Worm (Caenorhabditis elegans) whole organism, young adult: ENCODE measurements around the gene pbs-3.

Source experiments
- B0019.2 ChIP-seq: fragments of 200-800 bp; sonication (Bioruptor generic); conservative IDR thresholded peaks from 2 replicates; pipeline ENCODE4 v1.3.6; 2022; ENCODE audit warnings: missing genetic modification reagents, missing genetic modification characterization, missing compliant biosample characterization
- B0035.1 ChIP-seq: sonication (generic microtip); optimal IDR thresholded peaks from 2 replicates; lab custom pipeline; 2016; ENCODE audit warnings: missing genetic modification characterization, mild to moderate bottlenecking, missing compliant biosample characterization, missing genotype, missing genetic modification reagents
- C06A6.2 ChIP-seq: fragments of 200-800 bp; sonication (Bioruptor generic); conservative IDR thresholded peaks from 2 replicates; pipeline ENCODE4 v1.3.6; 2022; ENCODE audit warnings: missing genetic modification characterization, missing compliant biosample characterization
- F10E7.11 ChIP-seq: sonication (generic microtip); optimal IDR thresholded peaks from 2 replicates; lab custom pipeline; 2017; ENCODE audit warnings: mild to moderate bottlenecking, missing genetic modification characterization, moderate library complexity, missing compliant biosample characterization
- F23B12.7 ChIP-seq: sonication (generic microtip); optimal IDR thresholded peaks from 2 replicates; lab custom pipeline; 2017; ENCODE audit warnings: missing genetic modification characterization, mild to moderate bottlenecking, missing compliant biosample characterization, antibody characterized with exemption, moderate library complexity; ENCODE audit not compliant: insufficient read depth
- F33H1.4 ChIP-seq: fragments of 200-800 bp; sonication (Bioruptor generic); IDR thresholded peaks from 2 replicates; pipeline ENCODE4 v1.3.6; 2022; ENCODE audit warnings: missing genetic modification reagents, missing genetic modification characterization, missing compliant biosample characterization
- F37B4.10 ChIP-seq: fragments of 200-800 bp; sonication (Bioruptor generic); IDR thresholded peaks from 2 replicates; pipeline ENCODE4 v1.3.6; 2022; ENCODE audit warnings: missing genetic modification characterization, missing compliant biosample characterization
- K11D2.4 ChIP-seq: fragments of 200-800 bp; sonication (Bioruptor generic); IDR thresholded peaks from 2 replicates; pipeline ENCODE4 v1.3.6; 2022; ENCODE audit warnings: missing genetic modification reagents, missing genetic modification characterization, missing compliant biosample characterization
- K12H6.12 ChIP-seq: fragments of 200-800 bp; sonication (Bioruptor generic); optimal IDR thresholded peaks from 2 replicates; lab custom pipeline; 2018; ENCODE audit warnings: mild to moderate bottlenecking, missing genetic modification characterization, missing compliant biosample characterization
- Y53F4B.3 ChIP-seq: fragments of 200-800 bp; sonication (Bioruptor generic); IDR thresholded peaks from 2 replicates; pipeline ENCODE4 v1.3.6; 2022; ENCODE audit warnings: missing genetic modification reagents, missing genetic modification characterization, missing compliant biosample characterization
- Y67H2A.10 ChIP-seq: fragments of 200-800 bp; sonication (Bioruptor generic); conservative IDR thresholded peaks from 2 replicates; pipeline ENCODE4 v1.3.6; 2022; ENCODE audit warnings: missing genetic modification reagents, missing genetic modification characterization, missing compliant biosample characterization
- akir-1 ChIP-seq: fragments of 200-800 bp; sonication (Bioruptor generic); optimal IDR thresholded peaks from 2 replicates; lab custom pipeline; 2018; ENCODE audit warnings: mild to moderate bottlenecking, missing genetic modification characterization, moderate library complexity, missing compliant biosample characterization
- aptf-3 ChIP-seq: fragments of 200-800 bp; sonication (Bioruptor generic); IDR thresholded peaks from 2 replicates; pipeline ENCODE4 v1.3.6; 2022; ENCODE audit warnings: missing genetic modification characterization, missing compliant biosample characterization
- atf-7 ChIP-seq: sonication (generic microtip); optimal IDR thresholded peaks from 2 replicates; lab custom pipeline; 2017; ENCODE audit warnings: mild to moderate bottlenecking, missing genetic modification characterization, missing compliant biosample characterization
- bed-2 ChIP-seq: fragments of 200-800 bp; sonication (Bioruptor generic); IDR thresholded peaks from 2 replicates; pipeline ENCODE4 v1.3.6; 2022; ENCODE audit warnings: missing genetic modification reagents, missing genetic modification characterization, missing compliant biosample characterization
- ceh-27 ChIP-seq: fragments of 200-800 bp; sonication (Bioruptor generic); optimal IDR thresholded peaks from 2 replicates; lab custom pipeline; 2018; ENCODE audit warnings: mild to moderate bottlenecking, missing genetic modification characterization, moderate library complexity, missing compliant biosample characterization
- ceh-40 ChIP-seq: fragments of 200-800 bp; sonication (Bioruptor generic); IDR thresholded peaks from 2 replicates; pipeline ENCODE4 v1.3.6; 2022; ENCODE audit warnings: missing genetic modification characterization, missing compliant biosample characterization
- ceh-91 ChIP-seq: fragments of 200-800 bp; sonication (Bioruptor generic); IDR thresholded peaks from 2 replicates; pipeline ENCODE4 v1.3.6; 2022; ENCODE audit warnings: missing genetic modification reagents, missing genetic modification characterization, missing compliant biosample characterization
- die-1 ChIP-seq: sonication (generic microtip); optimal IDR thresholded peaks from 2 replicates; lab custom pipeline; 2016; ENCODE audit warnings: missing genotype, mild to moderate bottlenecking, missing genetic modification characterization, missing compliant biosample characterization
- dox-1 ChIP-seq: fragments of 200-800 bp; sonication (Bioruptor generic); IDR thresholded peaks from 2 replicates; pipeline ENCODE4 v1.3.6; 2022; ENCODE audit warnings: missing genetic modification reagents, missing genetic modification characterization, missing compliant biosample characterization
- dpff-1 ChIP-seq: sonication (generic microtip); optimal IDR thresholded peaks from 2 replicates; lab custom pipeline; 2017; ENCODE audit warnings: mild to moderate bottlenecking, missing genetic modification characterization, missing compliant biosample characterization
- egl-44 ChIP-seq: fragments of 200-800 bp; sonication (Bioruptor generic); IDR thresholded peaks from 2 replicates; pipeline ENCODE4 v1.3.6; 2022; ENCODE audit warnings: missing genetic modification reagents, missing genetic modification characterization, missing compliant biosample characterization
- ets-4 ChIP-seq: fragments of 200-800 bp; sonication (Bioruptor generic); optimal IDR thresholded peaks from 2 replicates; lab custom pipeline; 2018; ENCODE audit warnings: mild to moderate bottlenecking, missing genetic modification characterization, missing compliant biosample characterization
- fkh-3 ChIP-seq: sonication (generic microtip); optimal IDR thresholded peaks from 2 replicates; lab custom pipeline; 2016; ENCODE audit warnings: mild to moderate bottlenecking, missing genetic modification characterization, missing compliant biosample characterization
- lag-1 ChIP-seq: fragments of 200-800 bp; sonication (Bioruptor generic); IDR thresholded peaks from 2 replicates; pipeline ENCODE4 v1.3.6; 2022; ENCODE audit warnings: missing genetic modification reagents, missing genetic modification characterization, missing compliant biosample characterization
- let-526 ChIP-seq: fragments of 200-800 bp; sonication (Bioruptor generic); IDR thresholded peaks from 2 replicates; pipeline ENCODE4 v1.3.6; 2022; ENCODE audit warnings: missing genetic modification reagents, missing genetic modification characterization, missing compliant biosample characterization
- let-607 ChIP-seq, 2 experiments: fragments of 200-800 bp in 1 of 2; sonication (Bioruptor generic) in 1 of 2; sonication (generic microtip) in 1 of 2; optimal IDR thresholded peaks; 2 replicates each; lab custom pipeline; 2016 to 2018; ENCODE audit warnings: mild to moderate bottlenecking in 2 of 2, missing compliant biosample characterization in 2 of 2, missing genetic modification characterization in 2 of 2, moderate library complexity in 2 of 2, missing genotype in 1 of 2
- lin-40 ChIP-seq: sonication (generic microtip); optimal IDR thresholded peaks from 2 replicates; lab custom pipeline; 2016; ENCODE audit warnings: missing genetic modification characterization, mild to moderate bottlenecking, missing compliant biosample characterization, missing genotype, missing genetic modification reagents
- lin-54 ChIP-seq: fragments of 200-800 bp; sonication (Bioruptor generic); optimal IDR thresholded peaks from 2 replicates; lab custom pipeline; 2018; ENCODE audit warnings: mild to moderate bottlenecking, missing genetic modification characterization, missing compliant biosample characterization
- lsy-27 ChIP-seq: sonication (generic microtip); optimal IDR thresholded peaks from 2 replicates; lab custom pipeline; 2017; ENCODE audit warnings: missing genetic modification characterization, mild to moderate bottlenecking, missing compliant biosample characterization, antibody characterized with exemption, missing genotype, borderline replicate concordance; ENCODE audit not compliant: insufficient read depth
- madf-10 ChIP-seq: sonication (generic microtip); optimal IDR thresholded peaks from 2 replicates; lab custom pipeline; 2016; ENCODE audit warnings: mild to moderate bottlenecking, missing genetic modification characterization, missing compliant biosample characterization
- madf-8 ChIP-seq: fragments of 200-800 bp; sonication (Bioruptor generic); conservative IDR thresholded peaks from 2 replicates; pipeline ENCODE4 v1.3.6; 2022; ENCODE audit warnings: missing genetic modification reagents, missing genetic modification characterization, missing compliant biosample characterization
- mxl-1 ChIP-seq: sonication (generic microtip); optimal IDR thresholded peaks from 2 replicates; lab custom pipeline; 2016; ENCODE audit warnings: missing genetic modification characterization, missing compliant biosample characterization
- nhr-80 ChIP-seq: sonication (generic microtip); optimal IDR thresholded peaks from 2 replicates; lab custom pipeline; 2016; ENCODE audit warnings: missing genetic modification characterization, missing compliant biosample characterization
- nhr-90 ChIP-seq: sonication (generic microtip); optimal IDR thresholded peaks from 2 replicates; lab custom pipeline; 2016; ENCODE audit warnings: missing genotype, mild to moderate bottlenecking, missing genetic modification characterization, missing compliant biosample characterization
- rcor-1 ChIP-seq: fragments of 200-800 bp; sonication (Bioruptor generic); IDR thresholded peaks from 2 replicates; pipeline ENCODE4 v1.3.6; 2022; ENCODE audit warnings: missing genetic modification reagents, missing genetic modification characterization, missing compliant biosample characterization
- snpc-1.1 ChIP-seq: sonication (generic microtip); optimal IDR thresholded peaks from 2 replicates; lab custom pipeline; 2017; ENCODE audit warnings: missing genetic modification characterization, mild to moderate bottlenecking, missing compliant biosample characterization, antibody characterized with exemption, moderate library complexity, missing genotype, missing genetic modification reagents; ENCODE audit not compliant: insufficient read depth
- snpc-1.3 ChIP-seq: sonication (generic microtip); optimal IDR thresholded peaks from 2 replicates; lab custom pipeline; 2017; ENCODE audit warnings: missing genetic modification characterization, mild to moderate bottlenecking, missing compliant biosample characterization, antibody characterized with exemption, moderate library complexity, missing genotype, missing genetic modification reagents; ENCODE audit not compliant: insufficient read depth
- snpc-3.4 ChIP-seq: sonication (generic microtip); optimal IDR thresholded peaks from 2 replicates; lab custom pipeline; 2017; ENCODE audit warnings: missing genetic modification characterization, mild to moderate bottlenecking, missing compliant biosample characterization, antibody characterized with exemption, moderate library complexity, missing genotype, missing genetic modification reagents
- unc-130 ChIP-seq: sonication (generic microtip); optimal IDR thresholded peaks from 2 replicates; lab custom pipeline; 2016; ENCODE audit warnings: missing genetic modification reagents, missing genetic modification characterization, missing compliant biosample characterization
- unc-62 ChIP-seq: fragments of 150-350 bp; optimal IDR thresholded peaks from 2 replicates; lab custom pipeline; 2014; ENCODE audit warnings: missing biosample characterization, missing genetic modification reagents, missing genetic modification characterization

The pbs-3 gene

DNA sequence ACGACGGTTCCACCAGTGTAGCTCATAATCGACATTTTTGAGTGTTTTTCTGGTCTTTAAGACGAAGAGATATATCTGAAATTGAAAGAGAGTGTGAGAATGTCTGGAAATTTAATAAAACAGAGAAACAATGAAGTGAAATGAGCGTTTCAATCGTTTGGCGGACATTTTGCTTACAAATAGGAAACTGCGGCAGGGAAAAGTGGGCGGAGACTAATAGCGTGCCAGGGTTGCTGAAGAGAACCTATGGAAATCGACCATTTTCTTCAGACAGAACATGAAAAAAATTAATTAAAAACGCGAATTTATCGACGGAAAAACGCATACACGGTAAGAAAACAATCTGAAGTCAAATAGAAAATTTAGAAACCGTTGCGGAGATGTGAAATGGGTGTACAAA, at the start of gene pbs-3 (continued):
- peak; percentile 33; the same call in 1 of the 2 replicates for TF ChIP-seq rcor-1 (GFP tag; lab: Robert Waterston, UW)
- TF ChIP-seq dpff-1 (tag; lab: Kevin White, UChicago) = no peak
- TF ChIP-seq fkh-3 (tag; lab: Kevin White, UChicago) = no peak
- peak; percentile 85 for TF ChIP-seq F23B12.7 (tag; lab: Kevin White, UChicago)
- no peak for TF ChIP-seq let-607 (tag; optimal IDR thresholded peaks at IDR 0.05; lab: Kevin White, UChicago)
- TF ChIP-seq B0035.1 (tag; lab: Kevin White, UChicago) = no peak
- TF ChIP-seq snpc-1.1 (tag; lab: Kevin White, UChicago) = no peak
- TF ChIP-seq Y53F4B.3 (GFP tag; lab: Robert Waterston, UW) = no peak
- no peak for TF ChIP-seq B0019.2 (GFP tag; lab: Robert Waterston, UW)
- TF ChIP-seq nhr-80 (tag; lab: Kevin White, UChicago) = peak; percentile 44
- TF ChIP-seq egl-44 = no peak
- TF ChIP-seq mxl-1 (tag; lab: Kevin White, UChicago) = no peak
- no peak; the same call in 1 of the 2 replicates for TF ChIP-seq madf-8 (GFP tag; lab: Robert Waterston, UW)
- no peak for TF ChIP-seq snpc-3.4 (tag; lab: Kevin White, UChicago)
- no peak for TF ChIP-seq C06A6.2 (GFP tag; lab: Robert Waterston, UW)
- TF ChIP-seq nhr-90 (tag; lab: Kevin White, UChicago) = no peak
- TF ChIP-seq akir-1 (GFP tag; lab: Kevin White, UChicago) = no peak
- no peak for TF ChIP-seq die-1 (tag; lab: Kevin White, UChicago)
- TF ChIP-seq unc-130 (GFP tag; lab: Kevin White, UChicago) = peak; percentile 9
- no peak for TF ChIP-seq bed-2
- no peak for TF ChIP-seq aptf-3 (GFP tag; lab: Robert Waterston, UW)
- TF ChIP-seq Y67H2A.10 (GFP tag; lab: Robert Waterston, UW) = no peak
- no peak for TF ChIP-seq unc-62 (GFP tag; lab: Kevin White, UChicago)
- TF ChIP-seq madf-10 = no peak
- peak; percentile 25 for TF ChIP-seq ceh-27 (GFP tag; lab: Kevin White, UChicago)
- no peak for TF ChIP-seq ets-4 (GFP tag; lab: Kevin White, UChicago)
- TF ChIP-seq snpc-1.3 (tag; lab: Kevin White, UChicago) = peak; percentile 34
- no peak for TF ChIP-seq lsy-27 (tag; lab: Kevin White, UChicago)
- TF ChIP-seq F10E7.11 (tag; lab: Kevin White, UChicago) = no peak
- no peak for TF ChIP-seq atf-7 (tag; lab: Kevin White, UChicago)
- TF ChIP-seq dox-1 (GFP tag; lab: Robert Waterston, UW) = peak; percentile 53; the same call in 1 of the 2 replicates
- TF ChIP-seq lag-1 (GFP tag; lab: Robert Waterston, UW) = no peak
- no peak for TF ChIP-seq F37B4.10 (GFP tag; lab: Robert Waterston, UW)
- no peak for TF ChIP-seq let-526 (GFP tag; lab: Robert Waterston, UW)
- TF ChIP-seq ceh-91 (GFP tag; lab: Robert Waterston, UW) = no peak
- no peak for TF ChIP-seq ceh-40 (GFP tag; lab: Robert Waterston, UW)
- no peak for TF ChIP-seq lin-40 (tag; lab: Kevin White, UChicago)
- TF ChIP-seq K12H6.12 = peak; percentile 19
- TF ChIP-seq K11D2.4 (GFP tag; lab: Robert Waterston, UW) = no peak
- TF ChIP-seq F33H1.4 (GFP tag; lab: Robert Waterston, UW) = no peak
- no peak for TF ChIP-seq lin-54 (GFP tag; lab: Kevin White, UChicago)
- TF ChIP-seq, all 124 proteins: peak for 24
